Worm (Caenorhabditis elegans) whole organism, early embryonic: Measurements from ENCODE around the gene srx-120.

ENCODE experiments used
- B0310.2 ChIP-seq: sonication (generic microtip); optimal IDR thresholded peaks from 2 replicates; lab custom pipeline; 2016; ENCODE audit warnings: mild to moderate bottlenecking, missing genetic modification characterization, missing compliant biosample characterization
- F13C5.2 ChIP-seq: sonication (generic microtip); optimal IDR thresholded peaks from 2 replicates; lab custom pipeline; 2017; ENCODE audit warnings: mild to moderate bottlenecking, missing genetic modification characterization, inconsistent platforms, missing compliant biosample characterization
- aly-1 ChIP-seq: sonication (generic microtip); optimal IDR thresholded peaks from 2 replicates; lab custom pipeline; 2016; ENCODE audit warnings: missing genetic modification characterization, missing compliant biosample characterization
- ama-1 ChIP-seq: fragments of 150-350 bp; optimal IDR thresholded peaks from 2 replicates; lab custom pipeline; 2014
- ceh-13 ChIP-seq: fragments of 200-800 bp; sonication (Bioruptor generic); optimal IDR thresholded peaks from 2 replicates; lab custom pipeline; 2018; ENCODE audit warnings: mild to moderate bottlenecking, missing genetic modification characterization, missing compliant biosample characterization
- ceh-36 ChIP-seq: sonication (generic microtip); optimal IDR thresholded peaks from 2 replicates; lab custom pipeline; 2016; ENCODE audit warnings: missing genetic modification characterization, inconsistent platforms, missing compliant biosample characterization
- ets-7 ChIP-seq: sonication (generic microtip); optimal IDR thresholded peaks from 2 replicates; lab custom pipeline; 2016; ENCODE audit warnings: missing genotype, missing genetic modification characterization, missing compliant biosample characterization
- flt-1 ChIP-seq: fragments of 200-800 bp; sonication (Bioruptor generic); IDR thresholded peaks from 2 replicates; pipeline ENCODE4 v1.3.6; 2022; ENCODE audit warnings: missing genetic modification characterization, missing compliant biosample characterization
- hmbx-1 ChIP-seq: sonication (generic microtip); optimal IDR thresholded peaks from 2 replicates; lab custom pipeline; 2016; ENCODE audit warnings: mild to moderate bottlenecking, missing genetic modification characterization, missing compliant biosample characterization
- hmg-4 ChIP-seq: fragments of 200-800 bp; sonication (Bioruptor generic); optimal IDR thresholded peaks from 2 replicates; lab custom pipeline; 2018; ENCODE audit warnings: mild to moderate bottlenecking, missing genetic modification characterization, missing compliant biosample characterization
- hnd-1 ChIP-seq: sonication (generic microtip); optimal IDR thresholded peaks from 2 replicates; lab custom pipeline; 2016; ENCODE audit warnings: missing genetic modification characterization, missing compliant biosample characterization
- pes-1 ChIP-seq: fragments of 200-800 bp; sonication (Bioruptor generic); IDR thresholded peaks from 2 replicates; pipeline ENCODE4 v1.3.6; 2022; ENCODE audit warnings: missing genetic modification reagents, missing genetic modification characterization, missing compliant biosample characterization
- scrt-1 ChIP-seq: fragments of 200-800 bp; sonication (Bioruptor generic); IDR thresholded peaks from 2 replicates; pipeline ENCODE4 v1.3.6; 2022; ENCODE audit warnings: missing genetic modification characterization, missing compliant biosample characterization
- sea-1 ChIP-seq: fragments of 200-800 bp; sonication (Bioruptor generic); conservative IDR thresholded peaks from 2 replicates; pipeline ENCODE4 v1.3.6; 2022; ENCODE audit warnings: missing genetic modification characterization, missing compliant biosample characterization
- tbx-11 ChIP-seq: fragments of 200-800 bp; sonication (Bioruptor generic); IDR thresholded peaks from 2 replicates; pipeline ENCODE4 v1.3.6; 2022; ENCODE audit warnings: missing genetic modification characterization, missing compliant biosample characterization
- tbx-37 ChIP-seq: fragments of 200-800 bp; sonication (Bioruptor generic); conservative IDR thresholded peaks from 2 replicates; pipeline ENCODE4 v1.3.6; 2022; ENCODE audit warnings: missing genetic modification reagents, missing genetic modification characterization, missing compliant biosample characterization
- tra-4 ChIP-seq: sonication (generic microtip); optimal IDR thresholded peaks from 2 replicates; lab custom pipeline; 2017; ENCODE audit warnings: missing genetic modification characterization, missing compliant biosample characterization

Gene srx-120

DNA sequence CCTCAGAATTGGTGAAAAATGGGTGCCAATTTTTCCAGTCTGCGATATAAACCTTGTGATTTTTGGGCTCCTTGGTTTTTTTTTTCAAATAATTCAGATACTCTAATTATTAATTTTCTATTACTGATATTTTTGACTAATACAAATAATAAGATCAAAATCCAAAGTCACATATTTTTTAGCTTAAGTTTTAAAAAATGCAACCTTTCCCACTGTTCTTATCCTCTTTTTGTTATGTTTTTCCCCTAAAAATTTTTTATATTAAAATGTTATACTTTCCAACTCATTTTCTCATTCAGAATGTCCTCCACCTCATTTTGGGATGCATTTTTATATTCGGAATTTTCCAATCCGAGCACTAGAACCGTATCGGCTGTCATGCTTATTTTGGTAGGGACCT lies at the start of gene srx-120:
Gene srx-120, plus strand, starts transcription at position 301 of the 400 bp plus-strand sequence.
- TF ChIP-seq ets-7 (tag; lab: Kevin White, UChicago) (no peak), aly-1 (tag; lab: Kevin White, UChicago) (no peak), ama-1 (lab: Kevin White, UChicago) (no peak)

DNA sequence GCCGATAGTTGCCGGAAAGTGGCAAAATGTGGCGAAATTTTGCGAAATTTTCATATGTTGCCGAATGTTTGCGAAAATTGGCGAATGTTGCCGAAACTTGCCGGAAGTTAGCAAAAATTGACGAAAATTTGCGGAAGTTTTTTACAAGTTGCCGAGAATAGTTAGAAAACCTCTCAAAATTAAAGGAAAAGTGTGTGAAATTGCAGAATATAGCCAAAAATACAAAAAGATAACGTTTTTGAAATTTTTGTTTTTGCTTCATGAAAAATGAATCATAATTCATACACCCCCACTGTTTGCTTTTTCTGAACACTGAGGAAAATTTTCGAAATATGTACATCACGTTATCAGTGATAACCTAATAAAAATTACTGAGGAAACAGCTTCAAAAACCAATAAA lies 49.4 kb upstream of the srx-120 start:
- TF ChIP-seq F13C5.2 (tag; lab: Kevin White, UChicago): no peak

DNA sequence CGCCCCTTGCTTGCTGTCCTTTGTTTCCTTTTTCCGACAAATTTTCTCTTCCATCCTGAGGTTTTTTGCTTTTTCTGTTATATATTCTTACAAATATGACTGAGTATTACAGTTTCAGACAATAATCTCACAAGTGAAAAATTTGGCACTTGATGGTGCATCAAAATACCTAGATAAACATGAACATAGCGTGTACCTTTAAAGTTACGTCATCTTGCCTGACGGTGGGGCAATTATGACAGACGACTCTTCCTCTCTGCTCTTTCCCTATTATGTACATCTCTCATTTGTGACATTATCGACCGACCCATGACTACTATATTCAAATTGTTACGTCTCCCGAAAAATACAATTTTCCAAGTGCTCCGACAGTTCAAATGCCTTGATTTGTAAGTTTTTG lies 48.4 kb upstream of the srx-120 start, which contains the start of gene fbxb-102:
Gene fbxb-102, plus strand, starts transcription at position 301 of the 400 bp plus-strand sequence.
- TF ChIP-seq tra-4 (tag; lab: Kevin White, UChicago): no peak
- no peak for TF ChIP-seq ets-7 (tag; lab: Kevin White, UChicago)
- TF ChIP-seq ama-1 (lab: Kevin White, UChicago): no peak
- TF ChIP-seq tbx-11: no peak
- no peak for TF ChIP-seq sea-1
- no peak for TF ChIP-seq pes-1 (GFP tag; lab: Robert Waterston, UW)
- no peak for TF ChIP-seq hnd-1 (tag; lab: Kevin White, UChicago)
- no peak for TF ChIP-seq scrt-1
- no peak for TF ChIP-seq ceh-36
- no peak for TF ChIP-seq aly-1 (tag; lab: Kevin White, UChicago)

DNA sequence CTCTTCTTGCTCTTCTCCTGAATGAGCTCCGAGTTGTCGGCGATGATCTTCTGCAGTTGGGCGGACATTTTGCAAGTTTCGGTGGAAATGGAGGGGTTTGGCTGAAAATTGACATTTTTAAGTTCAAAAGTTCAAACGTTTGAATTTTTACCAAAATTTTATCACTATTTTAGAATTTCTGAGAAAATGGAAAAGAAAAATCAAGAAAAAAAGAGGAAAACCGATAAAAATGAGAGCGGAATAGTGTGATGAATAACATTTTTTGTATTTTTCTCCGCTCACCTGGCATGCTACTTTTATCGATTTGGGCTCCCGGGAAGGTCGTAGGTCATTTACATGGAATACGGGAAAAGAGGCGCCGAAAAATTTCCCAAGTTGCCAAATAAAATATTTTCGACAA lies 46.0 kb upstream of the srx-120 start, which contains the start of gene F15A4.10:
Gene F15A4.10, minus strand, starts transcription at position 101 of the 400 bp plus-strand sequence.
- TF ChIP-seq pes-1 (GFP tag; lab: Robert Waterston, UW): no peak
- TF ChIP-seq ceh-13 (GFP tag; lab: Kevin White, UChicago): no peak
- no peak for TF ChIP-seq flt-1
- no peak for TF ChIP-seq ama-1 (lab: Kevin White, UChicago)
- no peak for TF ChIP-seq tbx-37 (GFP tag; lab: Robert Waterston, UW)

DNA sequence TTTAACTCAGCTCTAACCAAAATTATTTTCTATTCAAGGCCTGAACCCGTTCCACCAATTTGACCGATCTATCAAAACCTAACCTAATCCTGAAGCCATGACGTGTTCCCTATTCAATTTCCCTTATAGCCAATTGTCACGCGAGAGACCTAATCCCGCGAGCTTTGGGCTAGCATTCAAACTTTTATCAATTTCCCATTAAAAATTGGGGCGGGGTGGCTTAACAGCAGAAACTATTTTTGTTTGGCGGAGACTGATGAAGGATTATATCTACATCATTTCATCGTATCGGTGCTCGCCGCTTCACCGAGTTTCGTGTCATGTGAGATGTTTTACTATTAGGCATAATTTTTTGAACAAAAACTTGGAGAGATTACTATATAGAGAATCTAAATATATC lies 42.2 kb upstream of the srx-120 start:
- TF ChIP-seq flt-1: no peak
- TF ChIP-seq hnd-1 (tag; lab: Kevin White, UChicago): no peak
- TF ChIP-seq F13C5.2 (tag; lab: Kevin White, UChicago): no peak
- no peak for TF ChIP-seq hmbx-1 (tag; lab: Kevin White, UChicago)
- TF ChIP-seq B0310.2 (tag; lab: Kevin White, UChicago): no peak

DNA sequence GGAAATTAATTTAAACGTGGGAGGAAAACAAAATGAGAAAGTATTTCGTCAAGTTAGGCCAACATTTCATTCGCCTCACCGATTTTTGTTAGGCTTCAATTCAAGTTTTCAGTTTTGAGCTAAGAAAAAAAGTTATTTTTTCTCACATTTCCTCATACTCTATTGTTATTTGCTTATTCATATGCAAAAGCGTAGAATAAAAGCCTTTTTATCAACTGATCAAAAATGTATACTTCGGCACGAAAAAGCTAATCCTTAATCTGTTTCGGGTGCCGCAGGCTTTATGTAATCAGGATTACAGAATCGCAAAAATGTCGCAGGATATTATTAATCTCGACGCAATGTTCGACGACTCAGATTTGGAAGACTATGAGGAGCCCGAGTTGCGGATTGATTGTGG lies 41.2 kb upstream of the srx-120 start, which contains the start of gene T21B4.15:
Gene T21B4.15, plus strand, starts transcription at position 301 of the 400 bp plus-strand sequence.
- TF ChIP-seq ama-1 (lab: Kevin White, UChicago) (no peak), tbx-11 (no peak), tra-4 (tag; lab: Kevin White, UChicago) (no peak), ceh-13 (GFP tag; lab: Kevin White, UChicago) (no peak), F13C5.2 (tag; lab: Kevin White, UChicago) (no peak), ceh-36 (no peak), ets-7 (tag; lab: Kevin White, UChicago) (no peak), hnd-1 (tag; lab: Kevin White, UChicago) (no peak)

DNA sequence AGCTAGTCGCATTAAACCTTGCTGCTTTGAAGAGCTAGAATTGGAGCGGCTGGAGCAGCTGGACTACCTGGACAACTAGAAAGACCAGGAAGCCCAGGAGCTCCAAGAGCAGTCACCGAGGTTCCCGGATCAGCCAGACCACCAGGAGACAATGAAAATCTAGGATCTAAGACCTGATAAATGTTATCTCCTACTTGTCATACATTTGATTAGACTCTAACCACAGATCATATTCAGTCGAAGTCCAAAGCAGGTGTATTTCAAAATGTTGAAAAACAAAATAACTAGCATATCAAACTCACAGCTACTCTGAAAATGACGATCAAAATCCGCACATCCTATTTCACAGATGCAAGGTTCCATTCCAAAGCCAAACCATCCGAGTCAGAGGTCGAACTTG lies 39.1 kb upstream of the srx-120 start, which contains the start of gene srz-6:
Gene srz-6, plus strand, starts transcription at position 301 of the 400 bp plus-strand sequence.
- TF ChIP-seq ets-7 (tag; lab: Kevin White, UChicago): no peak
- TF ChIP-seq pes-1 (GFP tag; lab: Robert Waterston, UW): no peak
- TF ChIP-seq tra-4 (tag; lab: Kevin White, UChicago): no peak

DNA sequence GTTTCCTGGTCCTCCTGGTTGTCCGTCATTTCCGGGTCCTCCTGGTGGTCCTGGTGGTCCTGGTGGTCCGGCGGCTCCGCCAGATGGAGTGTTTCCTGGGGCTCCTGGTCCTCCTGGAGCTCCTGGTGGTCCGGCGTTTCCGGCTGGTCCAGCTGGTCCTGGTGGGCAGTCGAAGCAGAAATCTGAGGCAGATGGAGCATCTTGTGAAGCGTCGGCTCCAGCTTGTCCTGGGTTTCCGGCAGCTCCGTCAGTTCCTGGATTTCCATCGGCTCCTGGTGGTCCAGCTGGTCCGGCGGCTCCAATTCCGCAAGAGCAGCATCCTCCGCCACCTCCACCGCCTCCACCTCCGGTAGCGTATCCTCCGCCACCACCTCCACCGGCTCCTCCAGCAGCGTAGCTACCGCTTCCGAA lies 37.0 kb upstream of the srx-120 start:
- TF ChIP-seq hmg-4 (GFP tag; lab: Kevin White, UChicago) (no peak), pes-1 (GFP tag; lab: Robert Waterston, UW) (no peak), sea-1 (no peak), ceh-13 (GFP tag; lab: Kevin White, UChicago) (no peak), hnd-1 (tag; lab: Kevin White, UChicago) (no peak), flt-1 (no peak), tra-4 (tag; lab: Kevin White, UChicago) (no peak), tbx-37 (GFP tag; lab: Robert Waterston, UW) (no peak), ceh-36 (no peak), ama-1 (lab: Kevin White, UChicago) (no peak), ets-7 (tag; lab: Kevin White, UChicago) (no peak), F13C5.2 (tag; lab: Kevin White, UChicago) (no peak), B0310.2 (tag; lab: Kevin White, UChicago) (no peak), hmbx-1 (tag; lab: Kevin White, UChicago) (no peak), tbx-11 (no peak), aly-1 (tag; lab: Kevin White, UChicago) (no peak), scrt-1 (no peak)

DNA sequence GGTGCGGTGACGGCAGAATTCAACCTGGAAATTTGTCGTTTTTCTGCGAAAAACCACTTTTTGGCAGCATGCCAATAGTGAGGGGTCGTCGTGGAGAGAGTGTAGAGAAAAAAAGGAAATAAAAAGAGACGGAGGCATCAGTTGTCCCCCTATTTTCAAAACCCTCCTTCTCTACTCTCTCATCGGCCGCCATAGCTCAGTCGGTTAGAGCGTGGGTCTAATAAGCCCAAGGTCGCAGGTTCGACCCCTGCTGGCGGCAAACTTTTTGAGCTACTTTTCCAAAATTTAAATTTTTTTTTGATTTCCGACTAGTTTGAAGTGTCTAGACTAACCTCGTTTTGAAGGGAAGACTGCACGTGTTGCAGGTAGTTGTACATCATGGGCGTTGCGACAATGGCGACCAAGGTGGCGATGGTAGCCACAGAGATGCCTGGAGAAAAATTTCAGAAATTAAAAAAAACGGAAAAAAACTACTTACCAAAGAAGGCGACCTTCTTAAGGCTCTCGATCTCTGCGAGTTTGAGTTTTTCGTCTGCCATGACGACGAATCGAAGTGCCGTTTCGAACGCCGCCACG lies 36.4 kb upstream of the srx-120 start, which contains the start of gene col-85:
Gene col-85, minus strand, starts transcription at position 540 of the 576 bp plus-strand sequence.
- TF ChIP-seq ceh-36: peak; percentile 94
- no peak for TF ChIP-seq ama-1 (lab: Kevin White, UChicago)
- TF ChIP-seq B0310.2 (tag; lab: Kevin White, UChicago): peak; percentile 91
- peak; percentile 98 for TF ChIP-seq scrt-1
- TF ChIP-seq hnd-1 (tag; lab: Kevin White, UChicago): peak; percentile 88
- TF ChIP-seq flt-1: peak; percentile 98
- peak; percentile 95 for TF ChIP-seq sea-1
- peak; percentile 98 for TF ChIP-seq pes-1 (GFP tag; lab: Robert Waterston, UW)
- TF ChIP-seq ets-7 (tag; lab: Kevin White, UChicago): peak; percentile 93
- peak; percentile 98 for TF ChIP-seq tbx-37 (GFP tag; lab: Robert Waterston, UW)
- TF ChIP-seq ceh-13 (GFP tag; lab: Kevin White, UChicago): peak; percentile 84
- TF ChIP-seq hmg-4 (GFP tag; lab: Kevin White, UChicago): peak; percentile 92
- peak; percentile 79 for TF ChIP-seq hmbx-1 (tag; lab: Kevin White, UChicago)
- TF ChIP-seq aly-1 (tag; lab: Kevin White, UChicago): peak; percentile 90
- peak; percentile 95 for TF ChIP-seq F13C5.2 (tag; lab: Kevin White, UChicago)
- TF ChIP-seq tbx-11: peak; percentile 97
- peak; percentile 85 for TF ChIP-seq tra-4 (tag; lab: Kevin White, UChicago)
